Fruit fly (Drosophila melanogaster) whole organism, embryonic: ENCODE measurements around the gene CG42699.

ENCODE experiments used
- ATbp ChIP-seq: fragments of 200-800 bp; sonication (Bioruptor generic); optimal IDR thresholded peaks from 2 replicates; lab custom pipeline; 2017; ENCODE audit warnings: missing biosample characterization, mild to moderate bottlenecking, missing genetic modification characterization, missing genetic modification reagents
- Ada2b ChIP-seq: fragments of 200-800 bp; sonication (Bioruptor generic); IDR thresholded peaks from 2 replicates; pipeline ENCODE4 v1.3.6; 2022; ENCODE audit warnings: missing biosample characterization, missing genetic modification characterization
- CG10654 ChIP-seq: fragments of 200-800 bp; sonication (Bioruptor generic); optimal IDR thresholded peaks from 2 replicates; lab custom pipeline; 2016; ENCODE audit warnings: missing biosample characterization, missing genetic modification characterization
- CG12659 ChIP-seq: fragments of 200-800 bp; sonication (Bioruptor generic); optimal IDR thresholded peaks from 3 replicates; lab custom pipeline; 2017; ENCODE audit warnings: mild to moderate bottlenecking, missing biosample characterization, missing genetic modification reagents, missing genetic modification characterization
- CG13624 ChIP-seq: fragments of 200-800 bp; sonication (Bioruptor generic); optimal IDR thresholded peaks from 2 replicates; lab custom pipeline; 2016; ENCODE audit warnings: missing biosample characterization, missing genetic modification characterization
- CG13775 ChIP-seq: fragments of 200-800 bp; sonication (Bioruptor generic); optimal IDR thresholded peaks from 3 replicates; lab custom pipeline; 2017; ENCODE audit warnings: missing biosample characterization, mild to moderate bottlenecking, missing genetic modification characterization
- CG15269 ChIP-seq: fragments of 200-800 bp; sonication (Bioruptor generic); optimal IDR thresholded peaks from 2 replicates; lab custom pipeline; 2018; ENCODE audit warnings: missing biosample characterization, mild to moderate bottlenecking, missing genetic modification characterization, moderate library complexity
- CG15696 ChIP-seq: fragments of 200-800 bp; sonication (Bioruptor generic); optimal IDR thresholded peaks from 2 replicates; lab custom pipeline; 2019; ENCODE audit warnings: missing biosample characterization, mild to moderate bottlenecking, missing genetic modification characterization, moderate library complexity
- CG16779 ChIP-seq: fragments of 200-800 bp; sonication (Bioruptor generic); IDR thresholded peaks from 2 replicates; pipeline ENCODE4 v1.3.6; 2022; ENCODE audit warnings: missing biosample characterization, missing genetic modification characterization
- CG16863 ChIP-seq: fragments of 200-800 bp; sonication (Bioruptor generic); optimal IDR thresholded peaks from 3 replicates; lab custom pipeline; 2016; ENCODE audit warnings: missing biosample characterization, missing genetic modification characterization
- CG1832 ChIP-seq: fragments of 200-800 bp; sonication (Bioruptor generic); optimal IDR thresholded peaks from 2 replicates; lab custom pipeline; 2017; ENCODE audit warnings: missing biosample characterization, mild to moderate bottlenecking, missing genetic modification characterization, inconsistent platforms
- CG18476 ChIP-seq: fragments of 200-800 bp; sonication (Bioruptor generic); optimal IDR thresholded peaks from 2 replicates; lab custom pipeline; 2016; ENCODE audit warnings: missing biosample characterization, mild to moderate bottlenecking, missing genetic modification characterization
- CG2120 ChIP-seq: fragments of 200-800 bp; sonication (Bioruptor generic); optimal IDR thresholded peaks from 3 replicates; lab custom pipeline; 2016; ENCODE audit warnings: missing biosample characterization, missing genetic modification characterization
- CG2202 ChIP-seq: fragments of 200-800 bp; sonication (Bioruptor generic); optimal IDR thresholded peaks from 2 replicates; lab custom pipeline; 2018; ENCODE audit warnings: missing biosample characterization, mild to moderate bottlenecking, missing genetic modification characterization
- CG3838 ChIP-seq: fragments of 200-800 bp; sonication (Bioruptor generic); optimal IDR thresholded peaks from 3 replicates; lab custom pipeline; 2016; ENCODE audit warnings: missing biosample characterization, missing genetic modification characterization
- CG4424 ChIP-seq: fragments of 200-800 bp; sonication (Bioruptor generic); optimal IDR thresholded peaks from 3 replicates; lab custom pipeline; 2016; ENCODE audit warnings: missing biosample characterization, missing genetic modification characterization
- CG5180 ChIP-seq: fragments of 200-800 bp; sonication (Bioruptor generic); optimal IDR thresholded peaks from 3 replicates; lab custom pipeline; 2017; ENCODE audit warnings: missing biosample characterization, missing genetic modification characterization, mild to moderate bottlenecking, moderate library complexity, missing genetic modification reagents
- CG5953 ChIP-seq: fragments of 200-800 bp; sonication (Bioruptor generic); IDR thresholded peaks from 2 replicates; pipeline ENCODE4 v1.3.6; 2022; ENCODE audit warnings: missing biosample characterization, missing genetic modification characterization
- CG7556 ChIP-seq: fragments of 200-800 bp; sonication (Bioruptor generic); optimal IDR thresholded peaks from 2 replicates; lab custom pipeline; 2017; ENCODE audit warnings: missing biosample characterization, mild to moderate bottlenecking, missing genetic modification characterization
- CG8388 ChIP-seq: fragments of 200-800 bp; sonication (Bioruptor generic); optimal IDR thresholded peaks from 2 replicates; lab custom pipeline; 2019; ENCODE audit warnings: missing biosample characterization, mild to moderate bottlenecking, missing genetic modification characterization, moderate library complexity
- CG9797 ChIP-seq: fragments of 200-800 bp; sonication (Bioruptor generic); optimal IDR thresholded peaks from 3 replicates; lab custom pipeline; 2018; ENCODE audit warnings: missing biosample characterization, mild to moderate bottlenecking, missing genetic modification characterization
- Doc2 ChIP-seq: fragments of 200-800 bp; sonication (Bioruptor generic); IDR thresholded peaks from 2 replicates; pipeline ENCODE4 v1.3.6; 2022; ENCODE audit warnings: missing biosample characterization, missing genetic modification characterization
- HLHmδ ChIP-seq: fragments of 200-800 bp; sonication (Bioruptor generic); optimal IDR thresholded peaks from 2 replicates; lab custom pipeline; 2018; ENCODE audit warnings: missing biosample characterization, mild to moderate bottlenecking, missing genetic modification characterization, moderate library complexity
- MTF-1 ChIP-seq: fragments of 200-800 bp; sonication (Bioruptor generic); optimal IDR thresholded peaks from 2 replicates; lab custom pipeline; 2018; ENCODE audit warnings: missing biosample characterization, mild to moderate bottlenecking, missing genetic modification characterization, borderline replicate concordance
- Sry-δ ChIP-seq: fragments of 200-800 bp; sonication (Bioruptor generic); optimal IDR thresholded peaks from 2 replicates; lab custom pipeline; 2016; ENCODE audit warnings: missing biosample characterization, missing genetic modification characterization
- Ssrp ChIP-seq: fragments of 200-800 bp; sonication (Bioruptor generic); optimal IDR thresholded peaks from 2 replicates; lab custom pipeline; 2018; ENCODE audit warnings: missing biosample characterization, mild to moderate bottlenecking, missing genetic modification characterization, moderate library complexity
- ash1 ChIP-seq: fragments of 200-800 bp; sonication (Bioruptor generic); optimal IDR thresholded peaks from 2 replicates; lab custom pipeline; 2018; ENCODE audit warnings: missing biosample characterization, mild to moderate bottlenecking, missing genetic modification characterization
- bigmax ChIP-seq: fragments of 200-800 bp; sonication (Bioruptor generic); optimal IDR thresholded peaks from 2 replicates; lab custom pipeline; 2018; ENCODE audit warnings: missing biosample characterization, mild to moderate bottlenecking, missing genetic modification characterization
- cg ChIP-seq: fragments of 200-800 bp; sonication (Bioruptor generic); optimal IDR thresholded peaks from 3 replicates; lab custom pipeline; 2019; ENCODE audit warnings: missing biosample characterization, mild to moderate bottlenecking, missing genetic modification characterization, moderate library complexity
- ci ChIP-seq: fragments of 200-800 bp; sonication (Bioruptor generic); IDR thresholded peaks from 3 replicates; pipeline ENCODE4 v1.3.6; 2022; ENCODE audit warnings: missing biosample characterization, missing genetic modification characterization
- danr ChIP-seq: fragments of 200-800 bp; sonication (Bioruptor generic); IDR thresholded peaks from 2 replicates; pipeline ENCODE4 v1.3.6; 2022; ENCODE audit warnings: missing biosample characterization, missing genetic modification characterization
- disco-r ChIP-seq: fragments of 200-800 bp; sonication (Bioruptor generic); optimal IDR thresholded peaks from 2 replicates; lab custom pipeline; 2016; ENCODE audit warnings: missing biosample characterization, missing genetic modification characterization
- gce ChIP-seq: fragments of 200-800 bp; sonication (Bioruptor generic); IDR thresholded peaks from 3 replicates; pipeline ENCODE4 v1.3.6; 2022; ENCODE audit warnings: missing biosample characterization, missing genetic modification characterization
- gcm ChIP-seq: fragments of 200-800 bp; sonication (Bioruptor generic); optimal IDR thresholded peaks from 2 replicates; lab custom pipeline; 2019; ENCODE audit warnings: missing biosample characterization, mild to moderate bottlenecking, missing genetic modification characterization, moderate library complexity
- inv ChIP-seq: fragments of 200-800 bp; sonication (Bioruptor generic); IDR thresholded peaks from 2 replicates; pipeline ENCODE4 v1.3.6; 2022; ENCODE audit warnings: missing biosample characterization, missing genetic modification characterization; ENCODE audit not compliant: partially characterized antibody
- jumu ChIP-seq: fragments of 200-800 bp; sonication (Bioruptor generic); optimal IDR thresholded peaks from 3 replicates; lab custom pipeline; 2016; ENCODE audit warnings: missing biosample characterization, missing genetic modification characterization
- kah ChIP-seq: fragments of 200-800 bp; sonication (Bioruptor generic); optimal IDR thresholded peaks from 2 replicates; lab custom pipeline; 2018; ENCODE audit warnings: missing biosample characterization, mild to moderate bottlenecking, missing genetic modification characterization
- lilli ChIP-seq: fragments of 200-800 bp; sonication (Bioruptor generic); optimal IDR thresholded peaks from 3 replicates; lab custom pipeline; 2016; ENCODE audit warnings: missing biosample characterization, missing genetic modification characterization
- nom ChIP-seq: fragments of 200-800 bp; sonication (Bioruptor generic); optimal IDR thresholded peaks from 2 replicates; lab custom pipeline; 2017; ENCODE audit warnings: missing biosample characterization, missing genetic modification characterization, mild to moderate bottlenecking, moderate library complexity, missing genetic modification reagents
- org-1 ChIP-seq: fragments of 200-800 bp; sonication (Bioruptor generic); optimal IDR thresholded peaks from 2 replicates; lab custom pipeline; 2017; ENCODE audit warnings: missing biosample characterization, missing genetic modification characterization
- phol ChIP-seq: fragments of 200-800 bp; sonication (Bioruptor generic); optimal IDR thresholded peaks from 3 replicates; lab custom pipeline; 2018; ENCODE audit warnings: missing biosample characterization, mild to moderate bottlenecking, missing genetic modification characterization, moderate library complexity
- repo ChIP-seq: fragments of 200-800 bp; sonication (Bioruptor generic); optimal IDR thresholded peaks from 2 replicates; lab custom pipeline; 2016; ENCODE audit warnings: missing biosample characterization, missing genetic modification characterization
- rib ChIP-seq: fragments of 200-800 bp; sonication (Bioruptor generic); IDR thresholded peaks from 2 replicates; pipeline ENCODE4 v1.3.6; 2022; ENCODE audit warnings: missing biosample characterization, missing genetic modification characterization
- row ChIP-seq: fragments of 200-800 bp; sonication (Bioruptor generic); IDR thresholded peaks from 3 replicates; pipeline ENCODE4 v1.3.6; 2022; ENCODE audit warnings: missing biosample characterization, missing genetic modification characterization
- sob ChIP-seq: fragments of 200-800 bp; sonication (Bioruptor generic); IDR thresholded peaks from 2 replicates; pipeline ENCODE4 v1.3.6; 2022; ENCODE audit warnings: missing biosample characterization, missing genetic modification characterization
- tin ChIP-seq: fragments of 200-800 bp; sonication (Bioruptor generic); optimal IDR thresholded peaks from 3 replicates; lab custom pipeline; 2016; ENCODE audit warnings: missing biosample characterization, missing genetic modification characterization
- tll ChIP-seq, 2 experiments: fragments of 200-800 bp in 1 of 2; fragments of >200 bp in 1 of 2; sonication (Bioruptor generic) in 1 of 2; optimal IDR thresholded peaks; 2 replicates each; lab custom pipeline; 2017 to 2019; ENCODE audit warnings: missing biosample characterization in 2 of 2, missing genetic modification characterization in 2 of 2, mild to moderate bottlenecking in 1 of 2, moderate library complexity in 1 of 2
- trem ChIP-seq: fragments of 200-800 bp; optimal IDR thresholded peaks from 3 replicates; lab custom pipeline; 2019; ENCODE audit warnings: missing biosample characterization, mild to moderate bottlenecking, missing genetic modification characterization, moderate library complexity

Gene CG42699

DNA sequence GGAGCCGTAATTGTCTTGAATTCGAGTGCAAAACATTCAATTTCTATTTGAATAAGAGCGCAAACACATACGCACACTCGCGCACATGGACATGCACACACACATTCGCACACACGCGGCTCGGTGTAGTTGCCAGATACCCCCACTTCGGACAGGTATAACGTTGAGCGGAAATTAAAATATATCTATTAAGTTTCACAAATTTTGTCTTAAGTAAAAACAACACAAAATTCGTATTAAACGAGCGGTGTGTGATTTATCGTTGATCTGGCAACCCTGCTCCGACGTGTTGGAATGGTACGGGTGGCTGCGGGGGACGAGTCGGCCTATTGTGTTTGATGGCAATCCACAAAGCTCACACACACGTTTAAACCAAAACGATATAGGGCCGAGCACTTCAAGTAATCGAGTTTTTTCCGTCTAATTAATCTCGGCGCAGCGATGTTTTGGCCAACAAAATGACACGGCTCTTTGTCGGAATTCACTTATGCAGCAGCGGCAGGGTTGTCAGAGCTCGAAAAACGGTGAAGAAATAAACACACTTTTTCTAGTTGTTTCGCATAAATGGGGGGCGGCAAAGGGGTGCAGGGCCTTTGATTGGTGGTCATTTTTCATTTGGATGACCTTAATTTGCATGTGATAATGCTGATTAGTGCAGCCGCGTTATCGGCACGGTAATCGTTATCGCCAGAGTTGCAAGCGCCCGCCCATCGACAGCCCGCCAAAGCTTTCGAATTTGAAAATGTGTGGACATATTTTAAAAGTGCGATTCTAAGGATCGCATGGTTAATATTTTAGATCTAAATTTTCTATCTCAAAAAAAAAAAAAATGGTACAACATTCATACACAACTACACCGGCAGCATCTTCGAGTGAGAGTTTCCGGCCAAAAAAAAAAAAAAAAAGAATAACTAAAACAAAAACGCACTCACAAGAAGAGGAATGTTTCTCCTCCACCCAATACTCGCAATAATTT is 18.2 kb upstream of the CG42699 start (continued):
- peak; percentile 56; the same call in 1 of the 2 replicates for TF ChIP-seq danr
- TF ChIP-seq nom = peak; percentile 57
- peak; percentile 42 for TF ChIP-seq tin
- TF ChIP-seq Sry-δ (GFP tag; lab: Kevin White, UChicago) = peak; percentile 35
- TF ChIP-seq org-1 = peak; percentile 66
- no peak for TF ChIP-seq repo (GFP tag; lab: Kevin White, UChicago)
- TF ChIP-seq ci (GFP tag; lab: Robert Waterston, UW) = peak; percentile 91
- TF ChIP-seq Ada2b (GFP tag; lab: Robert Waterston, UW) = peak; percentile 74
- no peak for TF ChIP-seq CG9797 (GFP tag; lab: Kevin White, UChicago)
- TF ChIP-seq CG13775 (GFP tag; lab: Kevin White, UChicago) = peak; percentile 64
- peak; percentile 83 for TF ChIP-seq CG16779
- TF ChIP-seq CG16863 (GFP tag; lab: Kevin White, UChicago) = peak; percentile 22
- peak; percentile 59 for TF ChIP-seq Ssrp (tag; lab: Kevin White, UChicago)
- no peak for TF ChIP-seq inv
- peak; percentile 53 for TF ChIP-seq CG13624 (GFP tag; lab: Kevin White, UChicago)
- peak; percentile 43 for TF ChIP-seq jumu
- TF ChIP-seq CG18476 (GFP tag; lab: Kevin White, UChicago) = no peak
- TF ChIP-seq CG1832 (GFP tag; lab: Kevin White, UChicago) = no peak
- no peak for TF ChIP-seq rib (GFP tag; lab: Robert Waterston, UW)
- TF ChIP-seq HLHmδ (GFP tag; lab: Kevin White, UChicago) = no peak
- no peak for TF ChIP-seq disco-r (GFP tag; lab: Kevin White, UChicago)
- TF ChIP-seq ATbp (GFP tag; lab: Kevin White, UChicago) = peak; percentile 71
- no peak for TF ChIP-seq kah (GFP tag; lab: Kevin White, UChicago)
- peak; percentile 82 for TF ChIP-seq CG15269 (tag; lab: Kevin White, UChicago)
- TF ChIP-seq CG2120 (GFP tag; lab: Kevin White, UChicago) = peak; percentile 73
- peak; percentile 68 for TF ChIP-seq CG5953
- peak; percentile 24 for TF ChIP-seq CG15696 (tag; lab: Kevin White, UChicago)
- TF ChIP-seq CG5180 (GFP tag; lab: Kevin White, UChicago) = peak; percentile 63
- peak; percentile 4 for TF ChIP-seq CG3838 (GFP tag; lab: Kevin White, UChicago)
- TF ChIP-seq tll (GFP tag; optimal IDR thresholded peaks at IDR 0.05; lab: Kevin White, UChicago) = no peak
- TF ChIP-seq lilli (GFP tag; lab: Kevin White, UChicago) = peak; percentile 76
- peak; percentile 67 for TF ChIP-seq row (GFP tag; lab: Robert Waterston, UW)
- TF ChIP-seq CG8388 (GFP tag; lab: Kevin White, UChicago) = peak; percentile 63
- peak; percentile 37 for TF ChIP-seq CG2202 (tag; lab: Kevin White, UChicago)
- peak; percentile 83 for TF ChIP-seq cg (GFP tag; lab: Kevin White, UChicago)
- TF ChIP-seq bigmax (GFP tag; lab: Kevin White, UChicago) = no peak
- peak; percentile 50 for TF ChIP-seq CG10654 (GFP tag; lab: Kevin White, UChicago)
- no peak for TF ChIP-seq Doc2
- TF ChIP-seq sob (GFP tag; lab: Robert Waterston, UW) = peak; percentile 78
- peak; percentile 77 for TF ChIP-seq CG7556
- TF ChIP-seq gce (GFP tag; lab: Robert Waterston, UW) = peak; percentile 68; the same call in 2 of the 3 replicates
- peak; percentile 22 for TF ChIP-seq MTF-1 (GFP tag; lab: Kevin White, UChicago)
- TF ChIP-seq CG12659 (GFP tag; lab: Kevin White, UChicago) = peak; percentile 80
- peak; percentile 48 for TF ChIP-seq trem (tag; lab: Kevin White, UChicago)
- no peak for TF ChIP-seq ash1 (GFP tag; lab: Kevin White, UChicago)
- TF ChIP-seq CG4424 = peak; percentile 57
- peak; percentile 67 for TF ChIP-seq phol (tag; lab: Kevin White, UChicago)
- peak; percentile 59 for TF ChIP-seq gcm
